Worm (Caenorhabditis elegans) whole organism, L3 larva: ENCODE measurements around the gene F14H3.6.
"Not testable (repeated sequence)": the region's sequence is repeated elsewhere in the genome, so short reads cannot be mapped to it uniquely, and the experiment has no call there.

Experiments used
- ZK546.5 ChIP-seq: sonication (generic microtip); optimal IDR thresholded peaks from 2 replicates; lab custom pipeline; 2017; ENCODE audit warnings: missing biosample characterization, missing genetic modification characterization
- fos-1 ChIP-seq: fragments of 150-350 bp; optimal IDR thresholded peaks from 2 replicates; lab custom pipeline; 2014; ENCODE audit warnings: missing biosample characterization, missing genetic modification characterization
- mdl-1 ChIP-seq: fragments of 150-350 bp; optimal IDR thresholded peaks from 2 replicates; lab custom pipeline; 2014; ENCODE audit warnings: missing biosample characterization, missing genetic modification characterization

ce11 chrV:16040140-16040827 lies 18.4 kb downstream of the F14H3.6 start, which contains the start of the genes his-4 and his-3:
- not testable (repeated sequence) for TF ChIP-seq ZK546.5, mdl-1, fos-1 (tag; lab: Kevin White, UChicago)
